Fruit fly (Drosophila melanogaster): Measurements from ENCODE around the gene CycJ.

DNA sequence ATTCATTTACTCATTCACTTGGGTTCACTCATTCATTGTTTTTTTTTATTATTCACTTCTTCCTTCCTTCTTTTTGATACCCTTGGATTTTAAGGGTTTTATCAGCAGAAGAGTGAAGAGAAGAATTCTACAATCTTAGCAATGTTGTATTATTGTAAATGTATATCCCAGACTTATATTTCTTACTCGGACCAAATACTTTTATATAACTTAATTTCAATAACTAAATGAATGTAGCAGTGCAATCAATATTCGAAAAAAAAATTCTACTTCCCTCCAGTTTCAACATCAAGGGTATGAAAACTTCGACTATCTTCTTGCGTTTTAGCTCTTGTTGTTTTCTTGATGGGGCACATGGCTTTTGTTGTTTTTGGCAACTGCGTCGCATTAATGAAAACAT is 15.8 kb upstream of the CycJ start:
- TF ChIP-seq EcR (GFP tag; optimal IDR thresholded peaks at IDR 0.05): peak; percentile 4
- no peak for TF ChIP-seq CG8301 (tag; optimal IDR thresholded peaks at IDR 0.05)
- peak; percentile 25 for TF ChIP-seq Pif1A (GFP tag; optimal IDR thresholded peaks at IDR 0.05)
- TF ChIP-seq Ets98B (GFP tag; IDR thresholded peaks at IDR 0.05): no peak
- TF ChIP-seq Snoo (tag; optimal IDR thresholded peaks at IDR 0.05): peak; percentile 45
- peak; percentile 15 for TF ChIP-seq CG17806 (tag; optimal IDR thresholded peaks at IDR 0.05)
- TF ChIP-seq CG12605 (GFP tag; IDR thresholded peaks at IDR 0.05): no peak
- TF ChIP-seq fd96Ca (GFP tag; IDR thresholded peaks at IDR 0.05): no peak
- TF ChIP-seq gl (tag; optimal IDR thresholded peaks at IDR 0.05): no peak
- TF ChIP-seq CG14655 (GFP tag; optimal IDR thresholded peaks at IDR 0.05): no peak

Data from whole organism, pupa.